Worm (Caenorhabditis elegans) whole organism, early embryonic: ENCODE data around the gene pks-1.

Experiments used
- B0310.2 ChIP-seq: sonication (generic microtip); optimal IDR thresholded peaks from 2 replicates; lab custom pipeline; 2016; ENCODE audit warnings: mild to moderate bottlenecking, missing genetic modification characterization, missing compliant biosample characterization
- F13C5.2 ChIP-seq: sonication (generic microtip); optimal IDR thresholded peaks from 2 replicates; lab custom pipeline; 2017; ENCODE audit warnings: mild to moderate bottlenecking, missing genetic modification characterization, inconsistent platforms, missing compliant biosample characterization
- aly-1 ChIP-seq: sonication (generic microtip); optimal IDR thresholded peaks from 2 replicates; lab custom pipeline; 2016; ENCODE audit warnings: missing genetic modification characterization, missing compliant biosample characterization
- ama-1 ChIP-seq: fragments of 150-350 bp; optimal IDR thresholded peaks from 2 replicates; lab custom pipeline; 2014
- ceh-13 ChIP-seq: fragments of 200-800 bp; sonication (Bioruptor generic); optimal IDR thresholded peaks from 2 replicates; lab custom pipeline; 2018; ENCODE audit warnings: mild to moderate bottlenecking, missing genetic modification characterization, missing compliant biosample characterization
- ceh-36 ChIP-seq: sonication (generic microtip); optimal IDR thresholded peaks from 2 replicates; lab custom pipeline; 2016; ENCODE audit warnings: missing genetic modification characterization, inconsistent platforms, missing compliant biosample characterization
- ets-7 ChIP-seq: sonication (generic microtip); optimal IDR thresholded peaks from 2 replicates; lab custom pipeline; 2016; ENCODE audit warnings: missing genotype, missing genetic modification characterization, missing compliant biosample characterization
- flt-1 ChIP-seq: fragments of 200-800 bp; sonication (Bioruptor generic); IDR thresholded peaks from 2 replicates; pipeline ENCODE4 v1.3.6; 2022; ENCODE audit warnings: missing genetic modification characterization, missing compliant biosample characterization
- hmbx-1 ChIP-seq: sonication (generic microtip); optimal IDR thresholded peaks from 2 replicates; lab custom pipeline; 2016; ENCODE audit warnings: mild to moderate bottlenecking, missing genetic modification characterization, missing compliant biosample characterization
- hmg-4 ChIP-seq: fragments of 200-800 bp; sonication (Bioruptor generic); optimal IDR thresholded peaks from 2 replicates; lab custom pipeline; 2018; ENCODE audit warnings: mild to moderate bottlenecking, missing genetic modification characterization, missing compliant biosample characterization
- hnd-1 ChIP-seq: sonication (generic microtip); optimal IDR thresholded peaks from 2 replicates; lab custom pipeline; 2016; ENCODE audit warnings: missing genetic modification characterization, missing compliant biosample characterization
- pes-1 ChIP-seq: fragments of 200-800 bp; sonication (Bioruptor generic); IDR thresholded peaks from 2 replicates; pipeline ENCODE4 v1.3.6; 2022; ENCODE audit warnings: missing genetic modification reagents, missing genetic modification characterization, missing compliant biosample characterization
- scrt-1 ChIP-seq: fragments of 200-800 bp; sonication (Bioruptor generic); IDR thresholded peaks from 2 replicates; pipeline ENCODE4 v1.3.6; 2022; ENCODE audit warnings: missing genetic modification characterization, missing compliant biosample characterization
- sea-1 ChIP-seq: fragments of 200-800 bp; sonication (Bioruptor generic); conservative IDR thresholded peaks from 2 replicates; pipeline ENCODE4 v1.3.6; 2022; ENCODE audit warnings: missing genetic modification characterization, missing compliant biosample characterization
- tbx-11 ChIP-seq: fragments of 200-800 bp; sonication (Bioruptor generic); IDR thresholded peaks from 2 replicates; pipeline ENCODE4 v1.3.6; 2022; ENCODE audit warnings: missing genetic modification characterization, missing compliant biosample characterization
- tbx-37 ChIP-seq: fragments of 200-800 bp; sonication (Bioruptor generic); conservative IDR thresholded peaks from 2 replicates; pipeline ENCODE4 v1.3.6; 2022; ENCODE audit warnings: missing genetic modification reagents, missing genetic modification characterization, missing compliant biosample characterization
- tra-4 ChIP-seq: sonication (generic microtip); optimal IDR thresholded peaks from 2 replicates; lab custom pipeline; 2017; ENCODE audit warnings: missing genetic modification characterization, missing compliant biosample characterization

The pks-1 gene

ce11 chrX:5450773-5451447 is 37.3 kb downstream of the pks-1 start, which contains the start of gene C25F6.6:
Gene C25F6.6, minus strand, starts transcription at chrX:5450823.
- TF ChIP-seq hmg-4 (GFP tag; lab: Kevin White, UChicago), result no peak
- TF ChIP-seq flt-1 (GFP tag; lab: Robert Waterston, UW), result no peak
- TF ChIP-seq B0310.2 (tag; lab: Kevin White, UChicago), result no peak
- TF ChIP-seq ceh-36 (tag; lab: Kevin White, UChicago), result no peak
- TF ChIP-seq ama-1, result no peak
- no peak for TF ChIP-seq aly-1 (tag; lab: Kevin White, UChicago)
- TF ChIP-seq ceh-13 (GFP tag; lab: Kevin White, UChicago), result no peak
- no peak for TF ChIP-seq pes-1 (GFP tag; lab: Robert Waterston, UW)
- TF ChIP-seq sea-1 (GFP tag; lab: Robert Waterston, UW), result no peak
- TF ChIP-seq F13C5.2 (tag; lab: Kevin White, UChicago), result no peak
- TF ChIP-seq tbx-37 (GFP tag; lab: Robert Waterston, UW), result no peak
- TF ChIP-seq hmbx-1, result no peak
- TF ChIP-seq scrt-1, result no peak
- no peak for TF ChIP-seq hnd-1
- no peak for TF ChIP-seq tra-4 (tag; lab: Kevin White, UChicago)
- no peak for TF ChIP-seq ets-7 (tag; lab: Kevin White, UChicago)
- TF ChIP-seq tbx-11 (GFP tag; lab: Robert Waterston, UW), result no peak

ce11 chrX:5451706-5452105 is 38.1 kb downstream of the pks-1 start:
- no peak for TF ChIP-seq sea-1 (GFP tag; lab: Robert Waterston, UW)
- TF ChIP-seq ama-1, result no peak
- no peak for TF ChIP-seq hnd-1
- TF ChIP-seq hmg-4 (GFP tag; lab: Kevin White, UChicago), result no peak
- no peak for TF ChIP-seq tbx-37 (GFP tag; lab: Robert Waterston, UW)
- TF ChIP-seq ceh-13 (GFP tag; lab: Kevin White, UChicago), result no peak
- no peak for TF ChIP-seq tbx-11 (GFP tag; lab: Robert Waterston, UW)
- TF ChIP-seq flt-1 (GFP tag; lab: Robert Waterston, UW), result no peak
- TF ChIP-seq scrt-1, result no peak
- no peak for TF ChIP-seq aly-1 (tag; lab: Kevin White, UChicago)

- TF ChIP-seq tbx-11 (GFP tag; lab: Robert Waterston, UW), result no peak
- no peak for TF ChIP-seq pes-1 (GFP tag; lab: Robert Waterston, UW)
- no peak for TF ChIP-seq tbx-37 (GFP tag; lab: Robert Waterston, UW)
- no peak for TF ChIP-seq ceh-13 (GFP tag; lab: Kevin White, UChicago)
- TF ChIP-seq flt-1 (GFP tag; lab: Robert Waterston, UW), result no peak
- TF ChIP-seq B0310.2 (tag; lab: Kevin White, UChicago), result no peak
- TF ChIP-seq hmbx-1, result no peak
- TF ChIP-seq ceh-36 (tag; lab: Kevin White, UChicago), result no peak
- TF ChIP-seq hnd-1, result no peak
- no peak for TF ChIP-seq aly-1 (tag; lab: Kevin White, UChicago)
- no peak for TF ChIP-seq sea-1 (GFP tag; lab: Robert Waterston, UW)
- TF ChIP-seq scrt-1, result no peak
- no peak for TF ChIP-seq ets-7 (tag; lab: Kevin White, UChicago)
- TF ChIP-seq hmg-4 (GFP tag; lab: Kevin White, UChicago), result no peak
- TF ChIP-seq ama-1, result no peak
- TF ChIP-seq tra-4 (tag; lab: Kevin White, UChicago), result no peak
- TF ChIP-seq F13C5.2 (tag; lab: Kevin White, UChicago), result no peak
Observed at ce11 chrX:5455107-5455506, 41.5 kb downstream of the pks-1 start.

- no peak for TF ChIP-seq flt-1 (GFP tag; lab: Robert Waterston, UW)
- no peak for TF ChIP-seq F13C5.2 (tag; lab: Kevin White, UChicago)
- TF ChIP-seq tra-4 (tag; lab: Kevin White, UChicago), result no peak
- no peak for TF ChIP-seq scrt-1
- no peak for TF ChIP-seq tbx-37 (GFP tag; lab: Robert Waterston, UW)
- TF ChIP-seq ceh-36 (tag; lab: Kevin White, UChicago), result no peak
- TF ChIP-seq B0310.2 (tag; lab: Kevin White, UChicago), result no peak
Observed at ce11 chrX:5457184-5457583, 43.6 kb downstream of the pks-1 start.

ce11 chrX:5458043-5458442 is 44.4 kb downstream of the pks-1 start:
- TF ChIP-seq sea-1 (GFP tag; lab: Robert Waterston, UW) (no peak), hmg-4 (GFP tag; lab: Kevin White, UChicago) (no peak), tbx-11 (GFP tag; lab: Robert Waterston, UW) (no peak), tbx-37 (GFP tag; lab: Robert Waterston, UW) (no peak), tra-4 (tag; lab: Kevin White, UChicago) (no peak), ceh-36 (tag; lab: Kevin White, UChicago) (no peak), B0310.2 (tag; lab: Kevin White, UChicago) (no peak), aly-1 (tag; lab: Kevin White, UChicago) (no peak), pes-1 (GFP tag; lab: Robert Waterston, UW) (no peak), hnd-1 (no peak), ama-1 (no peak), ets-7 (tag; lab: Kevin White, UChicago) (no peak), ceh-13 (GFP tag; lab: Kevin White, UChicago) (no peak), F13C5.2 (tag; lab: Kevin White, UChicago) (no peak), scrt-1 (no peak), flt-1 (GFP tag; lab: Robert Waterston, UW) (no peak), hmbx-1 (no peak)

ce11 chrX:5458750-5459149 is 45.1 kb downstream of the pks-1 start:
- TF ChIP-seq scrt-1 (no peak), ama-1 (no peak), ceh-13 (GFP tag; lab: Kevin White, UChicago) (no peak), tra-4 (tag; lab: Kevin White, UChicago) (no peak), tbx-37 (GFP tag; lab: Robert Waterston, UW) (no peak), pes-1 (GFP tag; lab: Robert Waterston, UW) (no peak), ets-7 (tag; lab: Kevin White, UChicago) (no peak), hnd-1 (no peak), B0310.2 (tag; lab: Kevin White, UChicago) (no peak), ceh-36 (tag; lab: Kevin White, UChicago) (no peak), hmg-4 (GFP tag; lab: Kevin White, UChicago) (no peak), F13C5.2 (tag; lab: Kevin White, UChicago) (no peak)
